Worm (Caenorhabditis elegans) whole organism, mixed stage, embryonic: ENCODE measurements around the gene gsto-1.
"Not testable (repeated sequence)": the region's sequence is repeated elsewhere in the genome, so short reads cannot be mapped to it uniquely, and the experiment has no call there.

ENCODE experiments used
- M03D4.4 ChIP-seq: sonication (generic microtip); optimal IDR thresholded peaks from 2 replicates; lab custom pipeline; 2017; ENCODE audit warnings: mild to moderate bottlenecking, missing genetic modification characterization, missing compliant biosample characterization
- blmp-1 ChIP-seq: fragments of 150-350 bp; optimal IDR thresholded peaks from 2 replicates; lab custom pipeline; 2014; ENCODE audit warnings: missing biosample characterization, missing genetic modification characterization
- ceh-39 ChIP-seq: fragments of 150-350 bp; optimal IDR thresholded peaks from 2 replicates; lab custom pipeline; 2014; ENCODE audit warnings: missing biosample characterization, missing genetic modification characterization
- ceh-43 ChIP-seq: fragments of 200-800 bp; sonication (Bioruptor generic); optimal IDR thresholded peaks from 2 replicates; lab custom pipeline; 2018; ENCODE audit warnings: mild to moderate bottlenecking, missing genetic modification characterization, moderate library complexity, missing compliant biosample characterization
- ceh-83 ChIP-seq: fragments of 200-800 bp; sonication (Bioruptor generic); optimal IDR thresholded peaks from 2 replicates; lab custom pipeline; 2018; ENCODE audit warnings: mild to moderate bottlenecking, missing genetic modification characterization, missing compliant biosample characterization
- ces-1 ChIP-seq: fragments of 150-350 bp; optimal IDR thresholded peaks from 2 replicates; lab custom pipeline; 2014; ENCODE audit warnings: missing biosample characterization, missing genetic modification reagents, missing genetic modification characterization
- drap-1 ChIP-seq: fragments of 200-800 bp; sonication (Bioruptor generic); optimal IDR thresholded peaks from 3 replicates; lab custom pipeline; 2018; ENCODE audit warnings: mild to moderate bottlenecking, missing genetic modification characterization, missing compliant biosample characterization
- elt-1 ChIP-seq: sonication (generic microtip); optimal IDR thresholded peaks from 2 replicates; lab custom pipeline; 2017; ENCODE audit warnings: missing genetic modification characterization, mild to moderate bottlenecking, missing compliant biosample characterization, antibody characterized with exemption, moderate library complexity, borderline replicate concordance; ENCODE audit not compliant: insufficient read depth
- elt-3 ChIP-seq: fragments of 150-350 bp; optimal IDR thresholded peaks from 2 replicates; lab custom pipeline; 2014; ENCODE audit warnings: missing biosample characterization, missing genetic modification characterization
- flh-1 ChIP-seq: fragments of 200-800 bp; sonication (Bioruptor generic); optimal IDR thresholded peaks from 2 replicates; lab custom pipeline; 2018; ENCODE audit warnings: mild to moderate bottlenecking, missing genetic modification characterization, moderate library complexity, missing compliant biosample characterization
- hlh-1 ChIP-seq: fragments of 150-350 bp; optimal IDR thresholded peaks from 2 replicates; lab custom pipeline; 2014; ENCODE audit warnings: missing biosample characterization, missing genetic modification reagents, missing genetic modification characterization
- lin-13 ChIP-seq: fragments of 150-350 bp; optimal IDR thresholded peaks from 2 replicates; lab custom pipeline; 2014; ENCODE audit warnings: missing biosample characterization, missing genetic modification characterization
- lsy-2 ChIP-seq: fragments of 150-350 bp; optimal IDR thresholded peaks from 2 replicates; lab custom pipeline; 2014; ENCODE audit warnings: missing biosample characterization, missing genetic modification characterization
- mab-5 ChIP-seq: fragments of 150-350 bp; optimal IDR thresholded peaks from 2 replicates; lab custom pipeline; 2014; ENCODE audit warnings: missing biosample characterization, missing genetic modification characterization
- mep-1 ChIP-seq: fragments of 150-350 bp; optimal IDR thresholded peaks from 2 replicates; lab custom pipeline; 2017; ENCODE audit warnings: missing biosample characterization, missing genetic modification reagents, missing genetic modification characterization, inconsistent platforms
- mls-2 ChIP-seq: sonication (generic microtip); optimal IDR thresholded peaks from 2 replicates; lab custom pipeline; 2016; ENCODE audit warnings: mild to moderate bottlenecking, missing genetic modification characterization, moderate library complexity, missing compliant biosample characterization
- nhr-12 ChIP-seq: fragments of 150-350 bp; optimal IDR thresholded peaks from 2 replicates; lab custom pipeline; 2014; ENCODE audit warnings: missing biosample characterization, missing genetic modification characterization
- nhr-2 ChIP-seq: fragments of 150-350 bp; optimal IDR thresholded peaks from 2 replicates; lab custom pipeline; 2014; ENCODE audit warnings: missing biosample characterization, missing genetic modification characterization
- nhr-237 ChIP-seq: fragments of 150-350 bp; optimal IDR thresholded peaks from 2 replicates; lab custom pipeline; 2014; ENCODE audit warnings: missing biosample characterization, missing genetic modification characterization
- nhr-28 ChIP-seq: fragments of 150-350 bp; optimal IDR thresholded peaks from 2 replicates; lab custom pipeline; 2014; ENCODE audit warnings: missing biosample characterization, missing genetic modification characterization
- pha-4 ChIP-seq: fragments of 150-350 bp; optimal IDR thresholded peaks from 2 replicates; lab custom pipeline; 2018; ENCODE audit warnings: missing biosample characterization, missing genetic modification reagents, missing genetic modification characterization
- sem-2 ChIP-seq: fragments of 200-800 bp; sonication (Bioruptor generic); optimal IDR thresholded peaks from 2 replicates; lab custom pipeline; 2018; ENCODE audit warnings: mild to moderate bottlenecking, missing genetic modification characterization, missing compliant biosample characterization
- snpc-4 ChIP-seq: fragments of 150-350 bp; optimal IDR thresholded peaks from 2 replicates; lab custom pipeline; 2014; ENCODE audit warnings: missing biosample characterization, missing genetic modification characterization
- sptf-1 ChIP-seq: sonication (generic microtip); optimal IDR thresholded peaks from 2 replicates; lab custom pipeline; 2017; ENCODE audit warnings: mild to moderate bottlenecking, missing genetic modification characterization, moderate library complexity, missing compliant biosample characterization
- tbx-8 ChIP-seq: fragments of 200-800 bp; sonication (Bioruptor generic); optimal IDR thresholded peaks from 2 replicates; lab custom pipeline; 2018; ENCODE audit warnings: mild to moderate bottlenecking, missing genetic modification characterization, moderate library complexity, missing compliant biosample characterization
- unc-120 ChIP-seq: sonication (generic microtip); optimal IDR thresholded peaks from 2 replicates; lab custom pipeline; 2017; ENCODE audit warnings: missing genetic modification characterization, missing compliant biosample characterization; ENCODE audit not compliant: poor library complexity, severe bottlenecking
- unc-39 ChIP-seq: fragments of 150-350 bp; optimal IDR thresholded peaks from 2 replicates; lab custom pipeline; 2014; ENCODE audit warnings: missing biosample characterization, missing genetic modification characterization
- unc-62 ChIP-seq: fragments of 150-350 bp; optimal IDR thresholded peaks from 2 replicates; lab custom pipeline; 2014; ENCODE audit warnings: missing biosample characterization, missing genetic modification reagents, missing genetic modification characterization
- zip-8 ChIP-seq: fragments of 150-350 bp; optimal IDR thresholded peaks from 2 replicates; lab custom pipeline; 2014; ENCODE audit warnings: missing biosample characterization, missing genetic modification characterization
- ztf-11 ChIP-seq: fragments of 150-350 bp; optimal IDR thresholded peaks from 2 replicates; lab custom pipeline; 2014; ENCODE audit warnings: missing biosample characterization, missing genetic modification characterization

Gene gsto-1

ce11 chrIII:7973201-7973767 is 26.5 kb upstream of the gsto-1 start, which contains the start of the genes eef-1B.1 and aco-2:
Gene eef-1B.1 (minus strand): TSS chrIII:7973386.
Gene aco-2 (plus strand): TSS chrIII:7973717.
- TF ChIP-seq blmp-1 (tag; lab: Kevin White, UChicago): no peak
- TF ChIP-seq mls-2 (tag; lab: Kevin White, UChicago): no peak
- TF ChIP-seq unc-39 (tag; lab: Kevin White, UChicago): no peak
- TF ChIP-seq lin-13: peak; percentile 43
- TF ChIP-seq drap-1 (GFP tag; lab: Kevin White, UChicago): peak; percentile 22
- TF ChIP-seq pha-4 (tag; lab: Kevin White, UChicago): peak; percentile 67
- TF ChIP-seq ces-1: peak; percentile 33
- TF ChIP-seq ceh-83 (GFP tag; lab: Kevin White, UChicago): no peak
- TF ChIP-seq ztf-11: no peak
- TF ChIP-seq nhr-2 (tag; lab: Kevin White, UChicago): no peak
- peak; percentile 80 for TF ChIP-seq lsy-2
- peak; percentile 30 for TF ChIP-seq mep-1
- peak; percentile 28 for TF ChIP-seq hlh-1 (tag; lab: Kevin White, UChicago)
- TF ChIP-seq unc-62 (GFP tag; lab: Kevin White, UChicago): peak; percentile 6
- no peak for TF ChIP-seq sem-2
- no peak for TF ChIP-seq nhr-28 (tag; lab: Kevin White, UChicago)
- no peak for TF ChIP-seq flh-1 (GFP tag; lab: Kevin White, UChicago)
- TF ChIP-seq elt-3 (tag; lab: Kevin White, UChicago): no peak
- peak; percentile 28 for TF ChIP-seq nhr-237 (tag; lab: Kevin White, UChicago)
- TF ChIP-seq tbx-8 (GFP tag; lab: Kevin White, UChicago): no peak
- TF ChIP-seq elt-1 (tag; lab: Kevin White, UChicago): no peak

ce11 chrIII:7972687-7973086 is 25.9 kb upstream of the gsto-1 start:
- TF ChIP-seq ceh-83 (GFP tag; lab: Kevin White, UChicago) (no peak), unc-120 (tag; lab: Kevin White, UChicago) (no peak), lsy-2 (no peak), pha-4 (tag; lab: Kevin White, UChicago) (no peak), M03D4.4 (no peak), nhr-28 (tag; lab: Kevin White, UChicago) (no peak), hlh-1 (tag; lab: Kevin White, UChicago) (no peak), lin-13 (no peak), snpc-4 (tag; lab: Kevin White, UChicago) (no peak), ceh-39 (no peak), elt-3 (tag; lab: Kevin White, UChicago) (no peak), unc-62 (GFP tag; lab: Kevin White, UChicago) (no peak)

- no peak for TF ChIP-seq ceh-43 (GFP tag; lab: Kevin White, UChicago)
- peak; percentile 27 for TF ChIP-seq ceh-39
Observed at ce11 chrIII:7972061-7972460, 25.2 kb upstream of the gsto-1 start, which contains the start of gene F54H12.5. Gene F54H12.5 (minus strand): TSS chrIII:7972161.

ce11 chrIII:7969121-7969520 is 22.3 kb upstream of the gsto-1 start, which contains the start of the genes F54H12.8 and F54H12.7:
Gene F54H12.8 (minus strand): TSS chrIII:7969221.
Gene F54H12.7 (plus strand): TSS chrIII:7969349.
- TF ChIP-seq unc-62 (GFP tag; lab: Kevin White, UChicago) (no peak), ces-1 (no peak), flh-1 (GFP tag; lab: Kevin White, UChicago) (no peak), sptf-1 (tag; lab: Kevin White, UChicago) (no peak), nhr-12 (tag; lab: Kevin White, UChicago) (no peak), nhr-28 (tag; lab: Kevin White, UChicago) (no peak), ceh-83 (GFP tag; lab: Kevin White, UChicago) (no peak), sem-2 (no peak), zip-8 (tag; lab: Kevin White, UChicago) (no peak), hlh-1 (tag; lab: Kevin White, UChicago) (no peak), pha-4 (tag; lab: Kevin White, UChicago) (no peak), nhr-237 (tag; lab: Kevin White, UChicago) (no peak), M03D4.4 (no peak), lsy-2 (no peak), snpc-4 (tag; lab: Kevin White, UChicago) (no peak)
- TF ChIP-seq, all 35 proteins: peak for 0

- not testable (repeated sequence) for TF ChIP-seq unc-120 (tag; lab: Kevin White, UChicago); mab-5; nhr-2 (tag; lab: Kevin White, UChicago)
Observed at ce11 chrIII:7964281-7964680, 17.5 kb upstream of the gsto-1 start, which contains the start of gene F54H12.2. Gene F54H12.2 (plus strand): TSS chrIII:7964581.
